Worm (Caenorhabditis elegans): ENCODE data around the gene dib-1.
A peak's percentile ranks its signal among the peaks of the same experiment; 100 is the strongest.

The dib-1 gene

ce11 chrIV:2841260-2841659 lies 49.4 kb upstream of the dib-1 start, which contains the start of gene clec-83:
TSS of gene clec-83 (minus strand) at chrIV:2841472.
- TF ChIP-seq efl-1 (optimal IDR thresholded peaks at IDR 0.05) (no peak), efl-1 (GFP tag; optimal IDR thresholded peaks at IDR 0.05 in 1 of 2) (peak in 1 of 2 experiments; percentile 8), unc-30 (tag; optimal IDR thresholded peaks at IDR 0.05) (no peak)

DNA sequence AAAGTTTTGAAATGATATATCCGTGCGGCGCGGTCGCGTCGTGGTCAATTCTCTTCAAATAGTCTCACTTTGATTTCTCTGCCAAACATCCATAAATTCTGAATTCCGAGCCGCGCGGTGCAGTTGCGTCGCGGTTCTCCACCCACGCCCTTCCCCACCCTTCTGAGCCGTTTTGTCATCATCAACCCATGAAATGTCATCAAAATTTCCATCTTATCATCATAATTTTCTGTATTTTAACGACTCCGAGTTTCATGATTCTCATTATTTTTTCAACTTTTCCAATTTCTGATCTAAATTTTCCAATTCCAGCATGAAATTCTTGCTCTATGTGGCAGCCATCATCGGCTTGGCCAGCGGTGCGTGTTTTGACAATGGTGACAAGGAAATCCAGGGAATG lies 48.5 kb upstream of the dib-1 start, which contains the start of gene clec-84:
Gene clec-84 (plus strand): TSS at position 301 of the 400 bp plus-strand sequence.
- TF ChIP-seq hlh-4 (tag; optimal IDR thresholded peaks at IDR 0.05) (no peak), elt-2 (tag; optimal IDR thresholded peaks at IDR 0.05) (no peak)

ce11 chrIV:2843882-2844281 lies 46.8 kb upstream of the dib-1 start, which contains the start of gene Y54G2A.15:
TSS of gene Y54G2A.15 (minus strand) at chrIV:2843982.
- no peak for TF ChIP-seq pqm-1 (tag; optimal IDR thresholded peaks at IDR 0.05)

- TF ChIP-seq efl-1 (optimal IDR thresholded peaks at IDR 0.05) = peak; percentile 58 to 68
- TF ChIP-seq efl-1 (GFP tag; optimal IDR thresholded peaks at IDR 0.05 in 1 of 2) = peak; percentile 31 to 56
- TF ChIP-seq unc-62 (GFP tag; optimal IDR thresholded peaks at IDR 0.05) = no peak
- no peak for TF ChIP-seq egl-27 (tag; optimal IDR thresholded peaks at IDR 0.05)
- TF ChIP-seq unc-86 (tag; optimal IDR thresholded peaks at IDR 0.05) = no peak
- TF ChIP-seq rnt-1 (tag; optimal IDR thresholded peaks at IDR 0.05) = no peak
- TF ChIP-seq dpl-1 (GFP tag; optimal IDR thresholded peaks at IDR 0.05) = peak; percentile 3 to 70 (median 38)
- TF ChIP-seq unc-98 (GFP tag; IDR thresholded peaks at IDR 0.05) = no peak
- TF ChIP-seq lsy-2 (tag; optimal IDR thresholded peaks at IDR 0.05) = peak; percentile 32 to 64
- TF ChIP-seq vab-15 (tag; optimal IDR thresholded peaks at IDR 0.05) = no peak
- TF ChIP-seq nhr-28 (tag; optimal IDR thresholded peaks at IDR 0.05) = no peak
- no peak for TF ChIP-seq lin-39 (tag; optimal IDR thresholded peaks at IDR 0.05)
- TF ChIP-seq nhr-237 (tag; optimal IDR thresholded peaks at IDR 0.05) = no peak
- TF ChIP-seq mep-1 (tag; optimal IDR thresholded peaks at IDR 0.05) = peak; percentile 8
- TF ChIP-seq hpl-2 (GFP tag; optimal IDR thresholded peaks at IDR 0.05) = no peak
- TF ChIP-seq F16B12.6 (tag; optimal IDR thresholded peaks at IDR 0.05) = peak; percentile 77
- TF ChIP-seq lin-35 (GFP tag; optimal IDR thresholded peaks at IDR 0.05) = peak; percentile 29 to 56
- TF ChIP-seq nhr-77 (tag; optimal IDR thresholded peaks at IDR 0.05) = no peak
- TF ChIP-seq elt-2 (tag; optimal IDR thresholded peaks at IDR 0.05) = no peak
- no peak for TF ChIP-seq mab-9 (GFP tag; IDR thresholded peaks at IDR 0.05)
- TF ChIP-seq ceh-8 (GFP tag; optimal IDR thresholded peaks at IDR 0.05) = no peak
- no peak for TF ChIP-seq nhr-90 (tag; optimal IDR thresholded peaks at IDR 0.05; ENCODE audit: poor library complexity)
Observed at ce11 chrIV:2846264-2846663, 44.4 kb upstream of the dib-1 start, which contains the start of gene Y54G2A.40. TSS of gene Y54G2A.40 (plus strand) at chrIV:2846476.

DNA sequence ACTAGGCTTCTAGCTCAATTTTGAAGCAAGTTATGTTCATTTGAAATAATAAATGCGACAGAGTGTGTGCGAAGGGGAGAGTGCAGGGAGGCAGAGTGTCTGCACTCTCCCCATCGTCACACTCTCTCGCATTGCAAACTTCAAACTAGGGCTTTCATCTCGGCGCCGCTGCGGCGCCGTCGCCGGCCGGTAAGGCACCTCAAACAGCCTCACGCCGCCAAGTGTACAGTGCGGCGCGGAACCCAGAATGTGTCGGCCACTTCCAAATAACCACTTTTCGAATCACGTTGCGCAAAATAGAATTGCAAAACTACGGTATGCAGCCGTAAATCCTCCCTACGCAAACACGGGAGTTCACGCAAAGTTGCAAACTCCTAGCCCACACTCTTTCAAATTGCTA lies 41.4 kb upstream of the dib-1 start:
- TF ChIP-seq alr-1 (tag; optimal IDR thresholded peaks at IDR 0.05; ENCODE audit: borderline replicate concordance) = no peak
- TF ChIP-seq sup-37 (GFP tag; optimal IDR thresholded peaks at IDR 0.05) = no peak
- no peak for TF ChIP-seq ceh-82 (tag; optimal IDR thresholded peaks at IDR 0.05)
- no peak for TF ChIP-seq fkh-8 (tag; optimal IDR thresholded peaks at IDR 0.05)
- no peak for TF ChIP-seq sptf-1 (tag; optimal IDR thresholded peaks at IDR 0.05)
- no peak for TF ChIP-seq dpl-1 (GFP tag; optimal IDR thresholded peaks at IDR 0.05)
- no peak for TF ChIP-seq nhr-47 (tag; optimal IDR thresholded peaks at IDR 0.05)
- TF ChIP-seq aly-2 (tag; optimal IDR thresholded peaks at IDR 0.05) = no peak
- TF ChIP-seq ama-1 (optimal IDR thresholded peaks at IDR 0.05) = no peak
- no peak for TF ChIP-seq sox-4 (tag; optimal IDR thresholded peaks at IDR 0.05)
- no peak for TF ChIP-seq hlh-4 (tag; optimal IDR thresholded peaks at IDR 0.05)
- no peak for TF ChIP-seq ceh-8 (GFP tag; optimal IDR thresholded peaks at IDR 0.05)
- TF ChIP-seq jun-1 (tag; optimal IDR thresholded peaks at IDR 0.05) = no peak
- no peak for TF ChIP-seq mep-1 (tag; optimal IDR thresholded peaks at IDR 0.05)
- no peak for TF ChIP-seq C04F5.9 (tag; optimal IDR thresholded peaks at IDR 0.05)
- no peak for TF ChIP-seq ceh-90 (tag; optimal IDR thresholded peaks at IDR 0.05)
- TF ChIP-seq pag-3 (tag; optimal IDR thresholded peaks at IDR 0.05; ENCODE audit: borderline replicate concordance, insufficient read depth) = no peak
- no peak for TF ChIP-seq C16A3.4 (tag; optimal IDR thresholded peaks at IDR 0.05)
- TF ChIP-seq nhr-71 (tag; optimal IDR thresholded peaks at IDR 0.05) = no peak
